Worm (Caenorhabditis elegans): ENCODE data around the gene nhr-43.

DNA sequence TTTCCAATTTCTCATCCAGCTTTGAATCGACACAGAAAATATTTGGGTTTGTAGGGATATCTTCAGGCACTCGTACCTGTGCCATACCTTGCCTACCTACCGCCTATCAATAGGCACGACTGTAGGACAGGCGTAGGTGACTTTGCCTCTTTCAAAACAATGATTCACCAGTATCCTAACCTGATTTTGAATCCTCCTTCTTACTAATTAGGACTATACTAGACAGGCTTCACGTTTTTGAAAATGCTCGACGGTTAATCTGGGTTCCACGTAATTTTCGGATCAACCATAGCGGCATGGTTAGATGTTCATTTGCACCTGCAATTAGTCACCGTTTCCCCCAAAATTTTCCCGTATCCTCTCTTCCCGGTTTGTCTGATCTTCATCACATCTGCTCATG lies 30.9 kb upstream of the nhr-43 start:
- no peak for TF ChIP-seq F13C5.2 (tag; optimal IDR thresholded peaks at IDR 0.05)
- TF ChIP-seq ama-1 (optimal IDR thresholded peaks at IDR 0.05) = no peak
- TF ChIP-seq flt-1 (GFP tag; IDR thresholded peaks at IDR 0.05) = no peak
- TF ChIP-seq tbx-37 (GFP tag; conservative IDR thresholded peaks at IDR 0.05) = no peak

Measured in whole organism, early embryonic.